Worm (Caenorhabditis elegans): ENCODE results near the gene nspg-5.

Gene nspg-5

ce11 chrX:2981715-2982114, at the start of gene nspg-5:
Gene nspg-5 (plus strand): TSS chrX:2982015.
- TF ChIP-seq ceh-16 (tag; optimal IDR thresholded peaks at IDR 0.05) (no peak), gmeb-1 (tag; optimal IDR thresholded peaks at IDR 0.05) (no peak), unc-55 (GFP tag; optimal IDR thresholded peaks at IDR 0.05) (no peak), dmd-4 (tag; optimal IDR thresholded peaks at IDR 0.05) (no peak), ama-1 (optimal IDR thresholded peaks at IDR 0.05) (no peak), ztf-1 (GFP tag; conservative IDR thresholded peaks at IDR 0.05) (no peak), nhr-25 (tag; optimal IDR thresholded peaks at IDR 0.05) (no peak), alr-1 (tag; optimal IDR thresholded peaks at IDR 0.05) (no peak), nhr-77 (tag; optimal IDR thresholded peaks at IDR 0.05) (no peak), R02D3.7 (tag; optimal IDR thresholded peaks at IDR 0.05) (no peak), blmp-1 (tag; optimal IDR thresholded peaks at IDR 0.05; ENCODE audit: insufficient read depth) (no peak)

DNA sequence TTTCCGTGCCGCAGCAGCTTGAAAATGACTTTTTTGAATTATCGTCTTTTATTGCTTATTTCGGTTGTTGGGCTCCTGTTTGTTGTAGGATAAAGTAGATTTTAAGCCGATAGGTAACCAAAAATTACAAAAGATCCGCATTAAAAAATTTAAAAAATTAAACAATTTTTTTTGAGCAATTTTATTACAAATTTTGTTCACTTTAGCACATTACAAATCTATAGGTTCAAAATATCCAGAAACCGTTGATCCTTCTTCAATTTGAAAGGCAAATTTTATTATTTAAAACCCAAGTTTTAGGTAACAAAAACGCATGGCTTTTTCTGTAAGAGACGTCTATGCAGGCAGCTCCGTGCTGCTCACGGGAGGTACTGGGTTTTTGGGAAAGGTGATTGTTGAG, 48.8 kb upstream of the nspg-5 start, which contains the start of gene fard-1:
Gene fard-1 (plus strand): TSS at position 301 of the 400 bp plus-strand sequence.
- no peak for TF ChIP-seq nhr-129 (tag; optimal IDR thresholded peaks at IDR 0.05)
- no peak for TF ChIP-seq nhr-237 (tag; optimal IDR thresholded peaks at IDR 0.05)
- TF ChIP-seq R02D3.7 (tag; optimal IDR thresholded peaks at IDR 0.05) = no peak
- no peak for TF ChIP-seq crh-2 (tag; optimal IDR thresholded peaks at IDR 0.05)
- no peak for TF ChIP-seq mab-5 (tag; optimal IDR thresholded peaks at IDR 0.05)
- TF ChIP-seq ama-1 (optimal IDR thresholded peaks at IDR 0.05) = no peak
- TF ChIP-seq aly-2 (tag; optimal IDR thresholded peaks at IDR 0.05) = no peak
- no peak for TF ChIP-seq snpc-4 (tag; optimal IDR thresholded peaks at IDR 0.05)
- no peak for TF ChIP-seq nhr-11 (tag; optimal IDR thresholded peaks at IDR 0.05)
- no peak for TF ChIP-seq fos-1 (tag; optimal IDR thresholded peaks at IDR 0.05)
- no peak for TF ChIP-seq sma-3 (GFP tag; optimal IDR thresholded peaks at IDR 0.05)

ce11 chrX:2939085-2939484, 42.7 kb upstream of the nspg-5 start:
- no peak for TF ChIP-seq unc-62 (GFP tag; optimal IDR thresholded peaks at IDR 0.05)
- no peak for TF ChIP-seq Y55F3AM.14 (GFP tag; optimal IDR thresholded peaks at IDR 0.05)
- no peak for TF ChIP-seq nhr-25 (tag; optimal IDR thresholded peaks at IDR 0.05)
- no peak for TF ChIP-seq R02D3.7 (tag; optimal IDR thresholded peaks at IDR 0.05)
- no peak for TF ChIP-seq zag-1 (tag; optimal IDR thresholded peaks at IDR 0.05)
- peak; percentile 18 for TF ChIP-seq lin-11 (tag; optimal IDR thresholded peaks at IDR 0.05)
- TF ChIP-seq lin-39 (tag; optimal IDR thresholded peaks at IDR 0.05) = no peak
- no peak for TF ChIP-seq nhr-23 (tag; optimal IDR thresholded peaks at IDR 0.05)
- TF ChIP-seq lsy-2 (tag; optimal IDR thresholded peaks at IDR 0.05) = peak in 1 of 2 experiments; percentile 24
- peak; percentile 5 for TF ChIP-seq sem-4 (tag; optimal IDR thresholded peaks at IDR 0.05)
- TF ChIP-seq sma-3 (GFP tag; optimal IDR thresholded peaks at IDR 0.05) = no peak

- TF ChIP-seq crh-2 (tag; optimal IDR thresholded peaks at IDR 0.05) (peak; percentile 28), F13H6.1 (tag; optimal IDR thresholded peaks at IDR 0.05) (peak; percentile 9), ZK546.5 (tag; optimal IDR thresholded peaks at IDR 0.05) (no peak), nhr-129 (tag; optimal IDR thresholded peaks at IDR 0.05) (peak; percentile 33), C34F6.9 (tag; optimal IDR thresholded peaks at IDR 0.05) (peak; percentile 12), nhr-6 (tag; optimal IDR thresholded peaks at IDR 0.05) (no peak), lsy-2 (tag; optimal IDR thresholded peaks at IDR 0.05) (peak in 1 of 2 experiments; percentile 12), zag-1 (tag; optimal IDR thresholded peaks at IDR 0.05) (peak; percentile 18), unc-39 (tag; optimal IDR thresholded peaks at IDR 0.05) (no peak), unc-55 (GFP tag; optimal IDR thresholded peaks at IDR 0.05) (peak; percentile 24)
These were observed 42.3 kb upstream of the nspg-5 start for ce11 chrX:2939526-2939925.

DNA sequence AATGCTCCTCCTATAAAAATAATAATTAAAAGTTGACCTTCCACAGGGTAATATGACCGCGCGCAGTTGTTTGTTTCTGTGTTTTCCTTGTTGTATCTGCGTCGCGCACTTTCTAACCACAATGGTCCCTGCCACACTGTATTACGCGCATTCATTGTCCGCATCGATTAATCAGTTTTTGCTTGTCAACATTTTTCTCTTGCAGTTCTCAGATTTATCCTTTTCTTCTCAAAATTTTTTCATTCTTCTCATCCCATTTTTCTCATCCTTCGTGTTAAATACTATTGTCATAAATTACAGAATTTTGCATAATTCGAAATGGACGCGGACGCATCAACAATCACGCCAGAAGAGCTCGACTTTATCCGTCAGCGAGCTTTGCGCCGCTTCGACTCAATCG, 41.2 kb upstream of the nspg-5 start, which contains the start of gene pfk-1.1:
Gene pfk-1.1 (plus strand): TSS at position 301 of the 400 bp plus-strand sequence.
- TF ChIP-seq lsy-2 (tag; optimal IDR thresholded peaks at IDR 0.05) (no peak), ceh-82 (tag; optimal IDR thresholded peaks at IDR 0.05) (no peak), sma-9 (GFP tag; optimal IDR thresholded peaks at IDR 0.05) (no peak), sma-9 (tag; optimal IDR thresholded peaks at IDR 0.05) (no peak), crh-2 (tag; optimal IDR thresholded peaks at IDR 0.05) (no peak)
